Worm (Caenorhabditis elegans) whole organism, L4/young adult: ENCODE data around the gene rgr-1.

Experiments used
- W03F9.2 ChIP-seq: fragments of 150-350 bp; optimal IDR thresholded peaks from 2 replicates; lab custom pipeline; 2014; ENCODE audit warnings: missing biosample characterization, missing genetic modification characterization
- dao-5 ChIP-seq: sonication (generic microtip); optimal IDR thresholded peaks from 2 replicates; lab custom pipeline; 2016; ENCODE audit warnings: missing genotype, missing genetic modification characterization, moderate library complexity, missing compliant biosample characterization
- him-1 ChIP-seq: sonication (generic microtip); optimal IDR thresholded peaks from 2 replicates; lab custom pipeline; 2016; ENCODE audit warnings: missing genotype, missing genetic modification reagents, missing genetic modification characterization, missing compliant biosample characterization

DNA sequence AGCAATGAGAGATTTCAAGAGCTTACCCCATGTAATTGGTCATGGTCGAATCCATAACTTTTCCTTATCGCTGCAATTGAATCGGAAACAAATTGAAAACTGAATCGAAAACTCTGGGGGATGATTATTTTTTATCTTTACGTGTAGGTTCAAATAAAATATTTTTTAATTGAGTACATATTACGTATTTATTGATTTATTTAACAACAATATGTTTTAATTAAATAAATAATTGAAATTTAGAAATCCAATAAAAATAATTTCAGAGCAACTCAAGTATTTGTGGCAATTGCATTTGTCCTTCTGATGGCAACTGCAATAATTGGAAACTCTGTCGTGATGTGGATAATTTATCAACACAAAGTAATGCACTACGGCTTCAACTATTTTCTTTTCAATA lies 8.0 kb upstream of the rgr-1 start, which contains the start of gene C38C10.3:
- TF ChIP-seq him-1 (no peak), W03F9.2 (no peak), dao-5 (tag; lab: Kevin White, UChicago) (no peak)
